Fruit fly (Drosophila melanogaster): ENCODE data around the gene CG11396.

The CG11396 gene

DNA sequence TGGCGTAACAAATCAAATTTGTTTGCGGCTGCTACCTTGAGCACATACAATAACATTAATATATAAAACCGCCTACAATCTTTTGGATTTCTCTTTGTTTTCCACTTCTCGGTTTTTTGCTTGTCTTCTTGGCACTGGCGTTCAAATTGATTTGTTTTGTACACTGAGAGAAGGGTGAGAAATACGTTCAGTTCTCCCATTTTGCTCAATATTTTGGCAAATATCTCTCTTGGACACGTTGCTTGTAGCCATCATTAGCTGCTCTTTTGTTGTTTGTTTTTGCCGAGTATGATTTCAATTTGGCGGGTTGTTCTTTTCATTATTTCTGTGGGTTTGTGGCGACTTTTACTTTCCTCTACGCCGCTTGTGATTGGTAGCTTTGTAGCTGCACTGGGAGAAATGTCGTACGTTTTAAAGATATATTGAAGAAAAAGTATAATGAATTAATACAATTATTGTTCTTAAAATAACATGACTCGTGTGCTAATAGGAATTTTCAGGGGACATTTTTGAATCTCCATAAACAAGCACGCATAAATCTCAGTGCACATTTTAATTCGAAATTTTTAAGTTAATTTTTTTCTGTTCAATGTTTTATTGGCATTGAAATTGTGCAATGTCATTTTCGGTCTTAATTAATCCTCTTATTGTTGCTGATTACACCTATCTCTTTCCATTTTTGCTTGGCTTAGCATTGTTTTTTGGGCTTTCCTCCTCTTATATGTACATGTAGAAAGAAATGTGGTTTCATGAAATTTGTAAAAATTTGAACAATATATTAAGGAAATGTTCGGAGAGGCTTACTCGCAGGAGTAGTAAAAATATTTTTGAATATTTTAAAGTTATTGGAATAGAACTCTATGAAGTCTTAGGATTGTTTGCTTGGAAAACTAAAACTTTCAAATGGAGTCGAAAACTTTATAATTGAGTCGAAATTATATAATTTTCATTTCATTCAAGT, 39.3 kb upstream of the CG11396 start:
- TF ChIP-seq CG12768 (GFP tag; optimal IDR thresholded peaks at IDR 0.05) (no peak), Hr96 (GFP tag; optimal IDR thresholded peaks at IDR 0.05) (no peak), Mnt (GFP tag; optimal IDR thresholded peaks at IDR 0.05) (no peak), CG7101 (tag; optimal IDR thresholded peaks at IDR 0.05) (no peak), CG5204 (GFP tag; optimal IDR thresholded peaks at IDR 0.05) (peak; percentile 9), pad (GFP tag; optimal IDR thresholded peaks at IDR 0.05) (no peak), bab1 (GFP tag; optimal IDR thresholded peaks at IDR 0.05) (peak; percentile 40), toe (GFP tag; optimal IDR thresholded peaks at IDR 0.05) (peak; percentile 30), cic (GFP tag; optimal IDR thresholded peaks at IDR 0.05) (no peak), kay (GFP tag; ENCODE audit: borderline replicate concordance) (peak; percentile 86), CG33017 (tag; optimal IDR thresholded peaks at IDR 0.05) (no peak), cnc (optimal IDR thresholded peaks at IDR 0.05) (no peak)

DNA sequence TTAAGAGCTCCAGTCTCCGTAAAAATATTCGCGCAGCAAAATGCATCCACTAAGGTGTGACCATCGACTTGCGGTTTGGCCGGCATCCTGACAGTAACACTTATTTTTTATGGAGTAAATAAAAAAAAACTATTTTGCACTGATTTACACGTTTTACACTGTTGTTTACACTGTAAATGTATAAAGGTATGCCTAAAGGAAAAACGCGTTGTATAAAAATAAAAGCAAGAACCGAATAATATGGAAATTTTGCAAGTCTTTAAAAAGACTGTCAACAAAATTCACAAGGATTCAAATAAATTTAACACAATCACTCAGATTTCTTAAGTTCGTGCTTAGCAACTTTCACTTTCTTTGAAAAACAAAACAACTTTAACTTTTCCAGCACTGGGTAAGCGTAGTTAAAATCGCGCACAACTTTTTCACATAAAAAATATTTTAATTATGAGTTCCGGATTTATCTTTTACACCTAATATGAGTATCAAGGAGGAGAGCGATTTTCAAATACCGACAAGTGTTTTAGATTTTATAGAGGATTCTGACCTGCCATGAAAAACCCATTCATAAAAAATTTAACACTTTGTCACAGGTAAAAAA, 35.4 kb upstream of the CG11396 start:
- no peak for TF ChIP-seq Crg-1 (GFP tag; optimal IDR thresholded peaks at IDR 0.05)
- peak; percentile 65 for TF ChIP-seq kay (GFP tag; ENCODE audit: borderline replicate concordance)

dm6 chr3L:20817927-20818326, 30.0 kb upstream of the CG11396 start, which contains the start of gene Mst77F:
Mst77F (minus strand) TSS chr3L:20818027.
- no peak for TF ChIP-seq CG12768 (GFP tag; optimal IDR thresholded peaks at IDR 0.05)
- no peak for TF ChIP-seq CG33017 (tag; optimal IDR thresholded peaks at IDR 0.05)
- no peak for TF ChIP-seq Crg-1 (GFP tag; optimal IDR thresholded peaks at IDR 0.05)
- no peak for TF ChIP-seq CG7045 (GFP tag; optimal IDR thresholded peaks at IDR 0.05)
- no peak for TF ChIP-seq CG1620 (GFP tag; optimal IDR thresholded peaks at IDR 0.05)
- no peak for TF ChIP-seq CG11617 (GFP tag; optimal IDR thresholded peaks at IDR 0.05)
- no peak for TF ChIP-seq pad (GFP tag; optimal IDR thresholded peaks at IDR 0.05)
- no peak for TF ChIP-seq tj (GFP tag; optimal IDR thresholded peaks at IDR 0.05)
- no peak for TF ChIP-seq ovo (GFP tag; optimal IDR thresholded peaks at IDR 0.05)

DNA sequence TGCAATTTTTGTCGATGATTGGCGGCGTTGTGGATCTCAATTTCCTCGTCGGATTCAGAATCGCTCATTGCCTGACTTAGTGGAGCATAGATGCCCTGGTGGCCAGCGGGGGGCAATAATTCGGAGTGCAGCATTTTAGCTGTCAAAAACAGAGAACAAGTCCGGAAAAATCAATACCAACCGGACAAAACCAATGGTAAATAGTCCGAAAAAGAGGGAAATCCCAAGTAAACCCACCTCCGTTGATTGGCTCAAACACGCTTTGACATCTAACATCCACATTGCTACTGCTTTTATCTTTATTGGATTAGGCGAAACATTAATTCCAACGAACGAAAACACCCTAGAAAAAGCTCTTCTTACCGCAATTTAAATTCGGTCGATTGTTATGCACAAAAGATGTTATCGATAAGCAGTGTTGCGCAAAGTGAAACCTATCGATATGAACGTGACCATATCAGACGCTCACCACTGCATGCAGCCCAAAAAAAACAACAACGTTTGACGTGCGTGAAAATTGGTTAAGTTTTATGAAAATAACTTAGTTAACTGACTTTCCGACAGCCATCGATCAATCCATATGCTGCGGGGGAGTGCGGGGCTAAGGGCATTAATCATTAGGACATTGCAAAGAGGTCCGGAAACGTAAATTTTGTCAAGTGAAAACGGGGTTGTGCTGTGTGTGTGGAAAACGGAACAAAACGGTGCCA, 27.9 kb upstream of the CG11396 start, which contains the start of the genes CG3618 and Pka-R1:
CG3618 (minus strand) TSS at position 410 of the 710 bp plus-strand sequence.
Pka-R1 (plus strand) TSS at position 453 of the 710 bp plus-strand sequence.
- TF ChIP-seq cnc (optimal IDR thresholded peaks at IDR 0.05) (no peak), CG1620 (GFP tag; optimal IDR thresholded peaks at IDR 0.05) (no peak), toe (GFP tag; optimal IDR thresholded peaks at IDR 0.05) (no peak), bab1 (GFP tag; optimal IDR thresholded peaks at IDR 0.05) (peak; percentile 40), CG7101 (tag; optimal IDR thresholded peaks at IDR 0.05) (peak; percentile 33), CG12768 (GFP tag; optimal IDR thresholded peaks at IDR 0.05) (peak; percentile 11), CG14711 (tag; optimal IDR thresholded peaks at IDR 0.05) (peak; percentile 25), cic (GFP tag; optimal IDR thresholded peaks at IDR 0.05) (peak; percentile 28), CG5204 (GFP tag; optimal IDR thresholded peaks at IDR 0.05) (no peak), Mnt (GFP tag; optimal IDR thresholded peaks at IDR 0.05) (peak; percentile 49), CG33017 (tag; optimal IDR thresholded peaks at IDR 0.05) (peak; percentile 17), ovo (GFP tag; optimal IDR thresholded peaks at IDR 0.05) (no peak), Crg-1 (GFP tag; optimal IDR thresholded peaks at IDR 0.05) (no peak), pad (GFP tag; optimal IDR thresholded peaks at IDR 0.05) (peak; percentile 56)

DNA sequence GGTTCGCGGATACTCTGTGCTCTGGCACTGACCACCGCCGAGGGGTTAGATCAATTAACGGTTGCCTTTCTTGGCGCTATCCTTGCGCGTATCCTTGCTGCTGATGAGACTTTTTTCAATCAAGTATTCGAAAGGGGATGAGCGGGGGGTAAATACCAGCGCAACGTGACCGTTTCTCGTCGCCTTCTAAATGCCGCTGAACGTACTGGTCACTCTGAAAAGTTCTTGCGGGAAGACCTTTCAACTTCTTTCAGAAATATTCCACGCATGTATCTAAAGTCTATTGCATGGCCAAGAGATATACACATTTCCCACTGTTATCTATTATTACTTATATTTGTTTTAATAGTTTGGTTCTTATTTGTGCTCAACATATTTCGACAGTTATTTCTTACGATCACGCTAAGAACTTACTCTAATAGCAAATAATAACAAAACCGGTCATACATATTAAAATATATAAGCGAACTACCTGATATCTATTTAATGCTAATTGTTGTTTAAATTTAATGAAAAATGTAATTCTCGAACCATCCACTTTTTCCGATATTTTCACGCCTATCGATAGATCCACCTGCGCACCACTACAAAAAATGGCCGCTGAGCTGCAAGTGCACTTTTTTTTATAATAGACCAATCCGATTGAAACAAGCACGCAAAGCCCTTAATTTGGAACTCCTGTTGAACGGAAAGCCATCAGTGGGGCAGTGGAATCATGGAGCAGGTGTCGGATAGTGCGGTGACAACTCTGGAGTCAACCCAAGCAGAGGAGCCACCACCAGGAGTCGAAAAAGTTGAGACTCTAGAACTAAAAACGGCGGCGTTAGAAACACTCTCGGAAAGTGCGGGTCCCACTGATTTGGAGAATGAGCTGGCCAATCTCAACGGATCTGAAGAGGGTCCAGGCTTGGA, 21.4 kb upstream of the CG11396 start, which contains the start of the genes CG3634 and HIPP1:
CG3634 (minus strand) TSS at position 185 of the 912 bp plus-strand sequence.
HIPP1 (plus strand) TSS at position 582 of the 912 bp plus-strand sequence.
- peak; percentile 16 for TF ChIP-seq CG11617 (GFP tag; optimal IDR thresholded peaks at IDR 0.05)
- TF ChIP-seq CG14711 (tag; optimal IDR thresholded peaks at IDR 0.05), result peak; percentile 48
- peak; percentile 25 for TF ChIP-seq tj (GFP tag; optimal IDR thresholded peaks at IDR 0.05)
- no peak for TF ChIP-seq CG7045 (GFP tag; optimal IDR thresholded peaks at IDR 0.05)
- TF ChIP-seq kay (GFP tag; ENCODE audit: borderline replicate concordance), result no peak
- peak; percentile 6 for TF ChIP-seq Mnt (GFP tag; optimal IDR thresholded peaks at IDR 0.05)

- TF ChIP-seq CG12768 (GFP tag; optimal IDR thresholded peaks at IDR 0.05) (no peak), tj (GFP tag; optimal IDR thresholded peaks at IDR 0.05) (peak; percentile 2), bab1 (GFP tag; optimal IDR thresholded peaks at IDR 0.05) (peak; percentile 23), CG7101 (tag; optimal IDR thresholded peaks at IDR 0.05) (no peak), Hr96 (GFP tag; optimal IDR thresholded peaks at IDR 0.05) (no peak)
These were observed 12.3 kb upstream of the CG11396 start, which contains the start of gene Spc105R for dm6 chr3L:20800208-20800607. Spc105R (plus strand) TSS chr3L:20800410.

Measured in whole organism, adult.